Worm (Caenorhabditis elegans) whole organism, L2 larva: ENCODE measurements around the gene nuo-3.
A peak's percentile ranks its signal among the peaks of the same experiment; 100 is the strongest.

Experiments used
- C34F6.9 ChIP-seq: fragments of 150-350 bp; optimal IDR thresholded peaks from 2 replicates; lab custom pipeline; 2014; ENCODE audit warnings: missing biosample characterization, missing genetic modification characterization
- F13H6.1 ChIP-seq: sonication (generic microtip); optimal IDR thresholded peaks from 2 replicates; lab custom pipeline; 2016; ENCODE audit warnings: missing genetic modification characterization, missing compliant biosample characterization
- ZK546.5 ChIP-seq: sonication (generic microtip); optimal IDR thresholded peaks from 2 replicates; lab custom pipeline; 2017; ENCODE audit warnings: missing biosample characterization, missing genetic modification characterization
- alr-1 ChIP-seq: fragments of 150-350 bp; optimal IDR thresholded peaks from 2 replicates; lab custom pipeline; 2014; ENCODE audit warnings: missing biosample characterization, missing genetic modification characterization
- ama-1 ChIP-seq: fragments of 150-350 bp; optimal IDR thresholded peaks from 2 replicates; lab custom pipeline; 2018; ENCODE audit warnings: inconsistent platforms
- blmp-1 ChIP-seq: sonication (generic microtip); optimal IDR thresholded peaks from 2 replicates; lab custom pipeline; 2017; ENCODE audit warnings: missing genetic modification characterization, mild to moderate bottlenecking, missing compliant biosample characterization, antibody characterized with exemption, moderate library complexity; ENCODE audit not compliant: insufficient read depth
- ceh-16 ChIP-seq: fragments of 150-350 bp; optimal IDR thresholded peaks from 2 replicates; lab custom pipeline; 2014; ENCODE audit warnings: missing biosample characterization, missing genetic modification characterization
- ceh-82 ChIP-seq: fragments of 150-350 bp; optimal IDR thresholded peaks from 2 replicates; lab custom pipeline; 2014; ENCODE audit warnings: missing biosample characterization, missing genetic modification characterization
- crh-2 ChIP-seq: sonication (generic microtip); optimal IDR thresholded peaks from 2 replicates; lab custom pipeline; 2017; ENCODE audit warnings: missing biosample characterization, missing genetic modification characterization
- dmd-4 ChIP-seq: sonication (generic microtip); optimal IDR thresholded peaks from 2 replicates; lab custom pipeline; 2017; ENCODE audit warnings: missing biosample characterization, missing genetic modification characterization
- egl-27 ChIP-seq: sonication (generic microtip); optimal IDR thresholded peaks from 3 replicates; lab custom pipeline; 2017; ENCODE audit warnings: missing biosample characterization, missing genetic modification reagents, missing genetic modification characterization
- elt-1 ChIP-seq: fragments of 150-350 bp; optimal IDR thresholded peaks from 2 replicates; lab custom pipeline; 2014; ENCODE audit warnings: missing biosample characterization, missing genetic modification characterization
- elt-3 ChIP-seq: sonication (generic microtip); optimal IDR thresholded peaks from 2 replicates; lab custom pipeline; 2017; ENCODE audit warnings: missing biosample characterization, missing genetic modification characterization
- fos-1 ChIP-seq: fragments of 150-350 bp; optimal IDR thresholded peaks from 2 replicates; lab custom pipeline; 2014; ENCODE audit warnings: missing biosample characterization, missing genetic modification characterization
- gmeb-1 ChIP-seq: fragments of 150-350 bp; optimal IDR thresholded peaks from 2 replicates; lab custom pipeline; 2014; ENCODE audit warnings: missing biosample characterization, missing genetic modification characterization
- lin-39 ChIP-seq: fragments of 150-350 bp; optimal IDR thresholded peaks from 2 replicates; lab custom pipeline; 2014; ENCODE audit warnings: missing biosample characterization, missing genetic modification reagents, missing genetic modification characterization
- mab-5 ChIP-seq: fragments of 150-350 bp; optimal IDR thresholded peaks from 2 replicates; lab custom pipeline; 2014; ENCODE audit warnings: missing biosample characterization, missing genetic modification characterization
- mbf-1 ChIP-seq: sonication (generic microtip); optimal IDR thresholded peaks from 2 replicates; lab custom pipeline; 2017; ENCODE audit warnings: missing biosample characterization, missing genetic modification characterization
- mdl-1 ChIP-seq, 2 experiments: fragments of 150-350 bp in 1 of 2; sonication (generic microtip) in 1 of 2; optimal IDR thresholded peaks; 2 replicates each; lab custom pipeline; 2017; ENCODE audit warnings: missing biosample characterization in 2 of 2, missing genetic modification characterization in 2 of 2
- nhr-10 ChIP-seq: sonication (generic microtip); optimal IDR thresholded peaks from 2 replicates; lab custom pipeline; 2017; ENCODE audit warnings: missing biosample characterization, missing genetic modification characterization
- nhr-11 ChIP-seq: fragments of 150-350 bp; optimal IDR thresholded peaks from 2 replicates; lab custom pipeline; 2014; ENCODE audit warnings: missing biosample characterization, missing genetic modification characterization
- nhr-12 ChIP-seq: fragments of 150-350 bp; optimal IDR thresholded peaks from 2 replicates; lab custom pipeline; 2014; ENCODE audit warnings: missing biosample characterization, missing genetic modification characterization
- nhr-129 ChIP-seq: fragments of 150-350 bp; optimal IDR thresholded peaks from 2 replicates; lab custom pipeline; 2014; ENCODE audit warnings: missing biosample characterization, missing genetic modification characterization
- nhr-21 ChIP-seq: fragments of 150-350 bp; optimal IDR thresholded peaks from 2 replicates; lab custom pipeline; 2014; ENCODE audit warnings: missing biosample characterization, missing genetic modification characterization
- nhr-23 ChIP-seq: fragments of 150-350 bp; optimal IDR thresholded peaks from 2 replicates; lab custom pipeline; 2014; ENCODE audit warnings: missing biosample characterization, missing genetic modification reagents, missing genetic modification characterization
- nhr-237 ChIP-seq: fragments of 150-350 bp; optimal IDR thresholded peaks from 2 replicates; lab custom pipeline; 2014; ENCODE audit warnings: missing biosample characterization, missing genetic modification characterization
- nhr-6 ChIP-seq: fragments of 150-350 bp; optimal IDR thresholded peaks from 2 replicates; lab custom pipeline; 2014; ENCODE audit warnings: missing biosample characterization, missing genetic modification characterization
- nhr-77 ChIP-seq: fragments of 150-350 bp; optimal IDR thresholded peaks from 2 replicates; lab custom pipeline; 2014; ENCODE audit warnings: missing biosample characterization, missing genetic modification characterization
- peb-1 ChIP-seq: fragments of 150-350 bp; optimal IDR thresholded peaks from 2 replicates; lab custom pipeline; 2014; ENCODE audit warnings: missing biosample characterization, missing genetic modification characterization
- sem-4 ChIP-seq: fragments of 150-350 bp; optimal IDR thresholded peaks from 2 replicates; lab custom pipeline; 2014; ENCODE audit warnings: missing biosample characterization, missing genetic modification reagents, missing genetic modification characterization
- skn-1 ChIP-seq: sonication (generic microtip); optimal IDR thresholded peaks from 2 replicates; lab custom pipeline; 2017; ENCODE audit warnings: missing biosample characterization, missing genetic modification characterization
- sma-3 ChIP-seq: sonication (generic microtip); optimal IDR thresholded peaks from 2 replicates; lab custom pipeline; 2016; ENCODE audit warnings: missing genetic modification reagents, missing genetic modification characterization, missing compliant biosample characterization
- sma-9 ChIP-seq, 2 experiments: fragments of 150-350 bp in 1 of 2; sonication (generic microtip) in 1 of 2; optimal IDR thresholded peaks; 2 replicates each; lab custom pipeline; 2014 to 2016; ENCODE audit warnings: missing genetic modification characterization in 2 of 2, mild to moderate bottlenecking in 1 of 2, missing biosample characterization in 1 of 2, missing compliant biosample characterization in 1 of 2, missing genetic modification reagents in 1 of 2, moderate library complexity in 1 of 2
- snpc-4 ChIP-seq: fragments of 150-350 bp; optimal IDR thresholded peaks from 2 replicates; lab custom pipeline; 2014; ENCODE audit warnings: missing biosample characterization, missing genetic modification characterization
- unc-39 ChIP-seq: fragments of 150-350 bp; optimal IDR thresholded peaks from 2 replicates; lab custom pipeline; 2014; ENCODE audit warnings: missing biosample characterization, missing genetic modification characterization
- unc-55 ChIP-seq: fragments of 150-350 bp; sonication (generic microtip); optimal IDR thresholded peaks from 3 replicates; lab custom pipeline; 2014; ENCODE audit warnings: missing biosample characterization, missing genetic modification reagents, missing genetic modification characterization
- unc-62 ChIP-seq: fragments of 150-350 bp; optimal IDR thresholded peaks from 2 replicates; lab custom pipeline; 2014; ENCODE audit warnings: missing biosample characterization, missing genetic modification reagents, missing genetic modification characterization
- zag-1 ChIP-seq: fragments of 150-350 bp; optimal IDR thresholded peaks from 2 replicates; lab custom pipeline; 2014; ENCODE audit warnings: missing biosample characterization, missing genetic modification characterization
- ztf-1 ChIP-seq: fragments of 200-800 bp; sonication (Bioruptor generic); conservative IDR thresholded peaks from 2 replicates; pipeline ENCODE4 v1.3.6; 2022; ENCODE audit warnings: missing genetic modification characterization, missing compliant biosample characterization
- ztf-11 ChIP-seq: sonication (generic microtip); optimal IDR thresholded peaks from 2 replicates; lab custom pipeline; 2017; ENCODE audit warnings: missing biosample characterization, missing genetic modification characterization
- ztf-4 ChIP-seq: fragments of 150-350 bp; optimal IDR thresholded peaks from 2 replicates; lab custom pipeline; 2014; ENCODE audit warnings: missing biosample characterization, missing genetic modification characterization

The nuo-3 gene

ce11 chrIV:14799186-14799585 lies 1.8 kb upstream of the nuo-3 start, which contains the start of gene Y57G11C.14:
TSS of gene Y57G11C.14 (plus strand) at chrIV:14799311.
- TF ChIP-seq C34F6.9 (tag; lab: Kevin White, UChicago) (no peak), nhr-21 (tag; lab: Kevin White, UChicago) (no peak), zag-1 (tag; lab: Kevin White, UChicago) (no peak), gmeb-1 (tag; lab: Kevin White, UChicago) (no peak), ztf-4 (tag; lab: Kevin White, UChicago) (no peak), sma-9 (GFP tag; optimal IDR thresholded peaks at IDR 0.05; lab: Kevin White, UChicago) (no peak), sma-9 (tag; optimal IDR thresholded peaks at IDR 0.05; lab: Kevin White, UChicago) (no peak), unc-62 (GFP tag; lab: Kevin White, UChicago) (no peak), nhr-11 (tag; lab: Kevin White, UChicago) (no peak), ZK546.5 (tag; lab: Kevin White, UChicago) (no peak), ceh-82 (tag; lab: Kevin White, UChicago) (no peak), nhr-237 (no peak), peb-1 (tag; lab: Kevin White, UChicago) (no peak), mdl-1 (tag; optimal IDR thresholded peaks at IDR 0.05; lab: Kevin White, UChicago) (no peak), blmp-1 (tag; lab: Kevin White, UChicago) (no peak), ztf-11 (tag; lab: Kevin White, UChicago) (no peak), ceh-16 (tag; lab: Kevin White, UChicago) (no peak)

- TF ChIP-seq ztf-1 (GFP tag; lab: Robert Waterston, UW) (no peak), fos-1 (tag; lab: Kevin White, UChicago) (no peak), ama-1 (lab: Kevin White, UChicago) (peak; percentile 17), skn-1 (tag; lab: Kevin White, UChicago) (no peak), nhr-237 (no peak), peb-1 (tag; lab: Kevin White, UChicago) (no peak), ceh-82 (tag; lab: Kevin White, UChicago) (no peak), nhr-77 (tag; lab: Kevin White, UChicago) (no peak)
Observed at ce11 chrIV:14797849-14798248, 505 bp upstream of the nuo-3 start, which contains the start of gene arl-8. TSS of gene arl-8 (plus strand) at chrIV:14798149.

- TF ChIP-seq egl-27 (tag; lab: Kevin White, UChicago): no peak
- TF ChIP-seq mab-5 (tag; lab: Kevin White, UChicago): no peak
- TF ChIP-seq nhr-129 (tag; lab: Kevin White, UChicago): no peak
- TF ChIP-seq F13H6.1: no peak
- no peak for TF ChIP-seq fos-1 (tag; lab: Kevin White, UChicago)
- no peak for TF ChIP-seq nhr-10 (tag; lab: Kevin White, UChicago)
- TF ChIP-seq nhr-6 (tag; lab: Kevin White, UChicago): no peak
- TF ChIP-seq dmd-4: no peak
- no peak for TF ChIP-seq snpc-4 (tag; lab: Kevin White, UChicago)
- no peak for TF ChIP-seq mbf-1 (tag; lab: Kevin White, UChicago)
- no peak for TF ChIP-seq elt-3 (tag; lab: Kevin White, UChicago)
- no peak for TF ChIP-seq ztf-1 (GFP tag; lab: Robert Waterston, UW)
Observed at ce11 chrIV:14795918-14796488, 1.3 kb downstream of the nuo-3 start, which contains the start of gene coq-3. TSS of gene coq-3 (minus strand) at chrIV:14796324.

ce11 chrIV:14793900-14794624 lies 3.3 kb downstream of the nuo-3 start:
- TF ChIP-seq peb-1 (tag; lab: Kevin White, UChicago) (no peak), lin-39 (tag; lab: Kevin White, UChicago) (no peak), gmeb-1 (tag; lab: Kevin White, UChicago) (no peak), fos-1 (tag; lab: Kevin White, UChicago) (peak; percentile 50), mab-5 (tag; lab: Kevin White, UChicago) (no peak), nhr-11 (tag; lab: Kevin White, UChicago) (no peak), elt-1 (tag; lab: Kevin White, UChicago) (no peak), C34F6.9 (tag; lab: Kevin White, UChicago) (peak; percentile 71), crh-2 (tag; lab: Kevin White, UChicago) (peak; percentile 97), nhr-10 (tag; lab: Kevin White, UChicago) (no peak), ztf-11 (tag; lab: Kevin White, UChicago) (no peak), blmp-1 (tag; lab: Kevin White, UChicago) (peak; percentile 96), nhr-129 (tag; lab: Kevin White, UChicago) (peak; percentile 89), sma-9 (GFP tag; optimal IDR thresholded peaks at IDR 0.05; lab: Kevin White, UChicago) (peak; percentile 38), sma-9 (tag; optimal IDR thresholded peaks at IDR 0.05; lab: Kevin White, UChicago) (no peak), nhr-23 (tag; lab: Kevin White, UChicago) (no peak), unc-39 (tag; lab: Kevin White, UChicago) (no peak), ZK546.5 (tag; lab: Kevin White, UChicago) (no peak), dmd-4 (no peak), elt-3 (tag; lab: Kevin White, UChicago) (no peak), ztf-4 (tag; lab: Kevin White, UChicago) (peak; percentile 46), nhr-12 (tag; lab: Kevin White, UChicago) (no peak), unc-55 (GFP tag; lab: Kevin White, UChicago) (peak; percentile 68), snpc-4 (tag; lab: Kevin White, UChicago) (peak; percentile 53), alr-1 (tag; lab: Kevin White, UChicago) (no peak), ztf-1 (GFP tag; lab: Robert Waterston, UW) (no peak), zag-1 (tag; lab: Kevin White, UChicago) (no peak), nhr-6 (tag; lab: Kevin White, UChicago) (no peak), nhr-77 (tag; lab: Kevin White, UChicago) (no peak), sma-3 (GFP tag; lab: Kevin White, UChicago) (peak; percentile 30), unc-62 (GFP tag; lab: Kevin White, UChicago) (no peak), sem-4 (peak; percentile 38)
